Fruit fly (Drosophila melanogaster) whole organism, prepupa: Measurements from ENCODE around the gene CG34258.
A peak's percentile ranks its signal among the peaks of the same experiment; 100 is the strongest.

Experiments used
- Blimp-1 ChIP-seq: fragments of 200-800 bp; sonication (Bioruptor generic); optimal IDR thresholded peaks from 3 replicates; lab custom pipeline; 2017; ENCODE audit warnings: missing biosample characterization, missing genetic modification characterization, mild to moderate bottlenecking, moderate library complexity, missing genetic modification reagents
- CG10631 ChIP-seq: fragments of 200-800 bp; sonication (Bioruptor generic); optimal IDR thresholded peaks from 2 replicates; lab custom pipeline; 2016; ENCODE audit warnings: missing biosample characterization, missing genetic modification characterization
- CG11762 ChIP-seq: fragments of 200-800 bp; sonication (Bioruptor generic); optimal IDR thresholded peaks from 3 replicates; lab custom pipeline; 2016; ENCODE audit warnings: missing biosample characterization, missing genetic modification characterization; ENCODE audit not compliant: insufficient read depth
- CG11902 ChIP-seq: fragments of 200-800 bp; sonication (Bioruptor generic); optimal IDR thresholded peaks from 3 replicates; lab custom pipeline; 2016; ENCODE audit warnings: missing biosample characterization, missing genetic modification characterization
- CG1621 ChIP-seq: fragments of 200-800 bp; sonication (Bioruptor generic); optimal IDR thresholded peaks from 3 replicates; lab custom pipeline; 2018; ENCODE audit warnings: missing biosample characterization, mild to moderate bottlenecking, missing genetic modification characterization
- CG3032 ChIP-seq: fragments of 200-800 bp; optimal IDR thresholded peaks from 2 replicates; lab custom pipeline; 2019; ENCODE audit warnings: missing biosample characterization, mild to moderate bottlenecking, missing genetic modification characterization, moderate library complexity
- CG31627 ChIP-seq: fragments of 200-800 bp; sonication (Bioruptor generic); optimal IDR thresholded peaks from 3 replicates; lab custom pipeline; 2016; ENCODE audit warnings: missing biosample characterization, missing genetic modification characterization
- CG32006 ChIP-seq: fragments of 200-800 bp; sonication (Bioruptor generic); optimal IDR thresholded peaks from 3 replicates; lab custom pipeline; 2017; ENCODE audit warnings: missing biosample characterization, mild to moderate bottlenecking, missing genetic modification characterization
- CG34406 ChIP-seq: fragments of 200-800 bp; sonication (Bioruptor generic); optimal IDR thresholded peaks from 3 replicates; lab custom pipeline; 2016; ENCODE audit warnings: missing biosample characterization, missing genetic modification characterization
- CG6163 ChIP-seq: fragments of 200-800 bp; sonication (Bioruptor generic); IDR thresholded peaks from 3 replicates; pipeline ENCODE4 v1.3.6; 2022; ENCODE audit warnings: missing biosample characterization, missing genetic modification characterization
- CG7368 ChIP-seq: fragments of 200-800 bp; sonication (Bioruptor generic); optimal IDR thresholded peaks from 3 replicates; lab custom pipeline; 2016; ENCODE audit warnings: missing biosample characterization, missing genetic modification characterization
- CG8119 ChIP-seq: fragments of 200-800 bp; sonication (Bioruptor generic); IDR thresholded peaks from 3 replicates; pipeline ENCODE4 v1.3.6; 2022; ENCODE audit warnings: missing biosample characterization, missing genetic modification characterization
- CG8319 ChIP-seq: fragments of 200-800 bp; sonication (Bioruptor generic); optimal IDR thresholded peaks from 3 replicates; lab custom pipeline; 2016; ENCODE audit warnings: missing biosample characterization, missing genetic modification characterization
- CG8632 ChIP-seq: fragments of 200-800 bp; sonication (Bioruptor generic); optimal IDR thresholded peaks from 3 replicates; lab custom pipeline; 2016; ENCODE audit warnings: missing biosample characterization, missing genetic modification characterization
- Eip75B ChIP-seq: fragments of 200-800 bp; sonication (Bioruptor generic); optimal IDR thresholded peaks from 3 replicates; lab custom pipeline; 2016; ENCODE audit warnings: missing biosample characterization, missing genetic modification characterization
- Eip78C ChIP-seq: fragments of 200-800 bp; sonication (Bioruptor generic); peaks from one replicate; lab custom pipeline; 2016; ENCODE audit warnings: missing biosample characterization, missing genetic modification characterization
- Ets21C ChIP-seq: fragments of 200-800 bp; sonication (Bioruptor generic); optimal IDR thresholded peaks from 3 replicates; lab custom pipeline; 2016; ENCODE audit warnings: missing biosample characterization, missing genetic modification characterization
- Ets96B ChIP-seq: fragments of 200-800 bp; optimal IDR thresholded peaks from 2 replicates; lab custom pipeline; 2019; ENCODE audit warnings: missing biosample characterization, mild to moderate bottlenecking, missing genetic modification characterization, moderate library complexity
- Gug ChIP-seq: fragments of 200-800 bp; sonication (Bioruptor generic); IDR thresholded peaks from 2 replicates; pipeline ENCODE4 v1.3.6; 2022; ENCODE audit warnings: missing biosample characterization, missing genetic modification characterization
- Hr38 ChIP-seq: sonication (Bioruptor generic); optimal IDR thresholded peaks from 2 replicates; lab custom pipeline; 2016; ENCODE audit warnings: missing biosample characterization, missing genetic modification characterization
- Hr39 ChIP-seq: fragments of 200-800 bp; sonication (Bioruptor generic); optimal IDR thresholded peaks from 2 replicates; lab custom pipeline; 2016; ENCODE audit warnings: missing biosample characterization, missing genetic modification characterization
- Hr4 ChIP-seq: fragments of 200-800 bp; sonication (Bioruptor generic); optimal IDR thresholded peaks from 3 replicates; lab custom pipeline; 2016; ENCODE audit warnings: missing biosample characterization, missing genetic modification characterization
- Lpt ChIP-seq: fragments of 200-800 bp; sonication (Bioruptor generic); optimal IDR thresholded peaks from 3 replicates; lab custom pipeline; 2016; ENCODE audit warnings: missing biosample characterization, missing genetic modification characterization
- Met ChIP-seq: fragments of 200-800 bp; sonication (Bioruptor generic); optimal IDR thresholded peaks from 3 replicates; lab custom pipeline; 2016; ENCODE audit warnings: missing biosample characterization, missing genetic modification characterization
- Smox ChIP-seq: fragments of 200-800 bp; sonication (Bioruptor generic); optimal IDR thresholded peaks from 3 replicates; lab custom pipeline; 2016; ENCODE audit warnings: missing biosample characterization, missing genetic modification characterization
- Sox14 ChIP-seq: fragments of 200-800 bp; sonication (Bioruptor generic); optimal IDR thresholded peaks from 3 replicates; lab custom pipeline; 2016; ENCODE audit warnings: missing biosample characterization, missing genetic modification characterization
- Sox15 ChIP-seq: fragments of 200-800 bp; sonication (Bioruptor generic); optimal IDR thresholded peaks from 3 replicates; lab custom pipeline; 2016; ENCODE audit warnings: missing biosample characterization, missing genetic modification characterization
- cyc ChIP-seq: fragments of 200-800 bp; sonication (Bioruptor generic); optimal IDR thresholded peaks from 3 replicates; lab custom pipeline; 2016; ENCODE audit warnings: missing biosample characterization, missing genetic modification characterization
- dac ChIP-seq: fragments of 200-800 bp; sonication (Bioruptor generic); optimal IDR thresholded peaks from 2 replicates; lab custom pipeline; 2017; ENCODE audit warnings: missing biosample characterization, mild to moderate bottlenecking, missing genetic modification characterization
- dsx ChIP-seq: fragments of 200-800 bp; optimal IDR thresholded peaks from 3 replicates; lab custom pipeline; 2019; ENCODE audit warnings: missing biosample characterization, mild to moderate bottlenecking, missing genetic modification characterization, moderate library complexity; ENCODE audit not compliant: poor library complexity, severe bottlenecking
- fd59A ChIP-seq: fragments of 200-800 bp; sonication (Bioruptor generic); optimal IDR thresholded peaks from 2 replicates; lab custom pipeline; 2017; ENCODE audit warnings: missing biosample characterization, mild to moderate bottlenecking, missing genetic modification characterization, missing genetic modification reagents
- fd85E ChIP-seq: fragments of 200-800 bp; sonication (Bioruptor generic); optimal IDR thresholded peaks from 3 replicates; lab custom pipeline; 2016; ENCODE audit warnings: missing biosample characterization, missing genetic modification characterization
- fkh ChIP-seq: fragments of 200-800 bp; sonication (Bioruptor generic); optimal IDR thresholded peaks from 3 replicates; lab custom pipeline; 2017; ENCODE audit warnings: missing biosample characterization, mild to moderate bottlenecking, missing genetic modification characterization, moderate library complexity
- lz ChIP-seq: fragments of 200-800 bp; sonication (Bioruptor generic); optimal IDR thresholded peaks from 3 replicates; lab custom pipeline; 2016; ENCODE audit warnings: missing biosample characterization, missing genetic modification characterization
- net ChIP-seq: fragments of 200-800 bp; sonication (Bioruptor generic); optimal IDR thresholded peaks from 3 replicates; lab custom pipeline; 2016; ENCODE audit warnings: missing biosample characterization, missing genetic modification characterization
- svp ChIP-seq: fragments of 200-800 bp; sonication (Bioruptor generic); peaks from one replicate; lab custom pipeline; 2016; ENCODE audit warnings: missing biosample characterization, missing genetic modification characterization
- topi ChIP-seq: fragments of 200-800 bp; sonication (Bioruptor generic); optimal IDR thresholded peaks from 3 replicates; lab custom pipeline; 2016; ENCODE audit warnings: missing biosample characterization, missing genetic modification characterization
- vri ChIP-seq: fragments of 200-800 bp; sonication (Bioruptor generic); optimal IDR thresholded peaks from 3 replicates; lab custom pipeline; 2016; ENCODE audit warnings: missing biosample characterization, mild to moderate bottlenecking, missing genetic modification characterization

The CG34258 gene

dm6 chr3L:19951868-19952267 lies at the start of gene CG34258:
Gene CG34258, minus strand, starts transcription at chr3L:19951968.
- no peak for TF ChIP-seq fd59A (GFP tag; lab: Kevin White, UChicago)
- no peak for TF ChIP-seq lz
- TF ChIP-seq CG34406 (GFP tag; lab: Kevin White, UChicago), result no peak

DNA sequence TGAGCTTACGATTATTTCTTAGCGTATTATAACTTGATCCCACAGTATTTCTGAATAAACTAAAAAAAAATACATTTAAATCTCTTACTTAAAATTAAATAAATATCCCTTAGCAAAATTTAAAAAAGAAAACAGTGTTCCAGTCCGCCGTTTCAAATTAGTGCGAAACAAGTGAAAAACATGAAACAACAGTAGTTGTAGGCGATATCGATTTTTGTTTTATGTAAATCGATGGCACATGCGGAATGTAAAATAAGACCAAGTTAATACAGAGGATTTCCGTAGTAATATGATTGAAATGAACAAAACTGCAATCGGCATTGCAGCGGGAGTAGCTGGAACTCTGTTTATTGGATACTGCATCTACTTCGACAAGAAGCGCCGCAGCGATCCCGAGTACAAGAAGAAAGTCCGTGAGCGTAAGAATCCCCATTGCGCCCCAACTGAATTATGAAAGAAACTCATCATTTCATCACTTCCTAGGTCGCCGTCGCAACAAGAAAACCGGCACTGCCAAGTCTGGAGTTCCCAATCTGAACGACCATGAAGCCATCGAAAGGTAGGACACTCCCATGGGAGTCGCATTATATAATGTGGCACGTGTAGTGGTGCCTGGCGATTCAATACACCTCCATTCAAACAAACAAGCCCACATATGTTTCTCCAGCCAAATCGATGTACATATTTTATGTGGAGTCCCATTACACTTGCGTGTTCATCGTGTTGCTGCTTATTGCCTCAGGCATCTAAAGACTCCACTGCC lies 49.3 kb upstream of the CG34258 start:
- no peak for TF ChIP-seq CG10631
- peak; percentile 26 for TF ChIP-seq Eip78C (GFP tag; lab: Kevin White, UChicago)
- TF ChIP-seq CG32006 (GFP tag; lab: Kevin White, UChicago), result no peak
- no peak for TF ChIP-seq Hr4 (GFP tag; lab: Kevin White, UChicago)
- TF ChIP-seq fd85E, result no peak
- TF ChIP-seq, all 60 proteins: peak for 1

dm6 chr3L:20000081-20000736 lies 48.4 kb upstream of the CG34258 start, which contains the start of the genes Tom20 and Gabat:
Gene Tom20, plus strand, starts transcription at chr3L:20000644.
Gene Gabat, minus strand, starts transcription at chr3L:20000686.
- TF ChIP-seq Eip78C (GFP tag; lab: Kevin White, UChicago) (peak; percentile 68), CG1621 (tag; lab: Kevin White, UChicago) (no peak), cyc (GFP tag; lab: Kevin White, UChicago) (no peak), CG8119 (GFP tag; lab: Robert Waterston, UW) (no peak), CG8632 (GFP tag; lab: Kevin White, UChicago) (no peak)

DNA sequence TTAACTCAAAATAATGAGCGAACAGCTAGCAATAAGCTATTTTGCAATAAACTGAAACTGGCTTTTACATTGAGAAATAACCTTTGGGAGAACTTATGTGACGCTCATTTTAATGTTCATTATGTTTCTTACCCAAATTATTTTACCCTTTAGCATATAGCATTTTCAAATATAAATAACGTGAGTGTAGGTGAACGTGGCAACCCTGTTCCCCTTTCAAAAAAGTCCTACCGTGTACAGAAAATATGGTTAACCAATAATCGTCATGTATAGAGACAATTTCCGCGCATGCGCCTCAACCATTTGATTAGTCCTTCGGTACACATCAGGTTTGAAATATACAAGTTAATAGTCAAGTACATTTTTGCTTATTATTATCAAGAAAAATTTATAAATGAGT lies 42.2 kb upstream of the CG34258 start:
- TF ChIP-seq Sox15 (no peak), CG11902 (GFP tag; lab: Kevin White, UChicago) (no peak), Gug (no peak), Blimp-1 (GFP tag; lab: Kevin White, UChicago) (no peak), fd59A (GFP tag; lab: Kevin White, UChicago) (no peak), Sox14 (no peak), Lpt (GFP tag; lab: Kevin White, UChicago) (no peak), Eip75B (no peak), Met (GFP tag; lab: Kevin White, UChicago) (no peak), CG6163 (GFP tag; lab: Robert Waterston, UW) (no peak), CG3032 (tag; lab: Kevin White, UChicago) (no peak), Hr38 (GFP tag; lab: Kevin White, UChicago) (no peak), svp (GFP tag; lab: Kevin White, UChicago) (no peak), lz (no peak)

DNA sequence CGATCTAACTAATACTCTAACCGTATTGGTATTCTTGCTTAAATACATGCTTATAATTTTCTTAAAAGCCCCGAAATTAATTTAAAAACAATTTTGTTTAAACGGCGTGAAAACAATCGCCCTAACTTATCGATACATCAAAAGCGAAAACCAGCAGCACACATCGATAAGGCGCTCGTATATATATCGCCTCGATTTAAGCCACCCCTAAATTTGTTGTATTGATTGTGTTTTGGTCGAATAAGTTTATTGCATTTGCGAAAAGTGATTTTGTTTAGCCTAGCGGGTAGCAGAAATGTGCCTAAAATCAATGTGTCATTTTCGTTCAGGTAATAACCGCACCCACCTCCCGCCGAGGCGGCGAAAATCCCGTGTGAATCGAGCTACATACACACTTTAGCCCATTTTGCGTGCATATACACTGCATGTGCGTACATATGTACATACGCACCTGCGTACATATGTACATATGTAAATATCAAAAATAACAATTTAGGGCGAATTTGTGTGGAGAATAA lies 40.0 kb upstream of the CG34258 start, which contains the start of the genes CG7646 and Nca:
TSS of gene CG7646 (plus strand) at position 174 of the 518 bp plus-strand sequence.
TSS of gene Nca (plus strand) at position 174 of the 518 bp plus-strand sequence.
- TF ChIP-seq CG31627 (GFP tag; lab: Kevin White, UChicago), result peak; percentile 15
- no peak for TF ChIP-seq topi (GFP tag; lab: Kevin White, UChicago)
- no peak for TF ChIP-seq Ets96B (tag; lab: Kevin White, UChicago)
- no peak for TF ChIP-seq fd85E
- no peak for TF ChIP-seq Eip78C (GFP tag; lab: Kevin White, UChicago)
- TF ChIP-seq lz, result peak; percentile 14
- TF ChIP-seq fkh (GFP tag; lab: Kevin White, UChicago), result peak; percentile 73
- no peak for TF ChIP-seq CG10631
- no peak for TF ChIP-seq Ets21C
- TF ChIP-seq Hr4 (GFP tag; lab: Kevin White, UChicago), result peak; percentile 1
- no peak for TF ChIP-seq CG34406 (GFP tag; lab: Kevin White, UChicago)

dm6 chr3L:19991120-19991519 lies 39.4 kb upstream of the CG34258 start, which contains the start of gene fln:
Gene fln, minus strand, starts transcription at chr3L:19991220.
- TF ChIP-seq Smox (no peak), CG11762 (no peak), CG31627 (GFP tag; lab: Kevin White, UChicago) (no peak), vri (GFP tag; lab: Kevin White, UChicago) (no peak), CG7368 (GFP tag; lab: Kevin White, UChicago) (no peak), CG3032 (tag; lab: Kevin White, UChicago) (no peak), CG11902 (GFP tag; lab: Kevin White, UChicago) (no peak), CG8319 (GFP tag; lab: Kevin White, UChicago) (no peak), net (GFP tag; lab: Kevin White, UChicago) (no peak), dsx (GFP tag; lab: Kevin White, UChicago) (no peak), dac (no peak), Hr39 (GFP tag; lab: Kevin White, UChicago) (no peak), Gug (no peak), CG8632 (GFP tag; lab: Kevin White, UChicago) (no peak), fkh (GFP tag; lab: Kevin White, UChicago) (no peak)
- TF ChIP-seq, all 60 proteins: peak for 0
